Worm (Caenorhabditis elegans): ENCODE data around the gene attf-3.

DNA sequence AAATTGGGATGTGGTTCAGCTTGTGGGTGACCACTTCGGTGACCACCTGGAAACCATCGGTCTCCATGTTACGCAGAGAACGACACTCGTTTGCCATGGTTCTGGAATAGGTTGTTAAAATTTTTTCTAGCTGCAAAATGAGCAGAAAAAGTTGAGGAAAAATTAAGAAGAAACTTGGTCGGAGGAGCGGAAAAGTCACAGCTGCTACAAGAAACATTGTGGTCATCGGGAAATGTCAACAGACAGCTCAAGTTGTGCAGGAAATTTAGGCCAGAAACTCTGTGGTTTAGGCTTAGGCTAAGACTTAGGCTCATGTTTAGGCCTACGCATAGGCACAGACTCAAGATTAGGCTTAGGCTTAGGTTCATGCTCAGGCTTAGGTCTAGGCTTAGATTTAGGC is 20.0 kb downstream of the attf-3 start, which contains the start of gene pck-1:
- TF ChIP-seq lsy-2 (tag; optimal IDR thresholded peaks at IDR 0.05) (no peak), ceh-28 (tag; optimal IDR thresholded peaks at IDR 0.05) (no peak)

Measured in whole organism, L4 larva.